Worm (Caenorhabditis elegans): ENCODE measurements around the gene srt-54.

ce11 chrII:68757-69156, 48.3 kb upstream of the srt-54 start:
- TF ChIP-seq ceh-30 (tag; optimal IDR thresholded peaks at IDR 0.05) (no peak), unc-42 (tag; optimal IDR thresholded peaks at IDR 0.05) (no peak), K09A11.1 (tag; optimal IDR thresholded peaks at IDR 0.05; ENCODE audit: insufficient read depth) (no peak), fax-1 (tag; optimal IDR thresholded peaks at IDR 0.05) (no peak), eyg-1 (tag; optimal IDR thresholded peaks at IDR 0.05) (no peak), ceh-31 (tag; optimal IDR thresholded peaks at IDR 0.05) (no peak), gmeb-2 (tag; optimal IDR thresholded peaks at IDR 0.05) (no peak), elt-2 (tag; optimal IDR thresholded peaks at IDR 0.05) (no peak), unc-86 (tag; optimal IDR thresholded peaks at IDR 0.05) (no peak), fkh-6 (tag; optimal IDR thresholded peaks at IDR 0.05) (no peak), sox-2 (GFP tag; IDR thresholded peaks at IDR 0.05) (no peak), pha-4 (tag; optimal IDR thresholded peaks at IDR 0.05) (no peak), fkh-10 (GFP tag; optimal IDR thresholded peaks at IDR 0.05) (no peak)
